Worm (Caenorhabditis elegans): Measurements from ENCODE around the gene Y77E11A.23.

ce11 chrIV:1381596-1382274 is 48.4 kb downstream of the Y77E11A.23 start:
- TF ChIP-seq W03F9.2 (tag; optimal IDR thresholded peaks at IDR 0.05) (no peak), him-1 (tag; optimal IDR thresholded peaks at IDR 0.05) (no peak)
